Worm (Caenorhabditis elegans) whole organism, young adult: ENCODE results near the gene F13H8.8.

Experiments used
- F49E8.2 ChIP-seq: sonication (generic microtip); optimal IDR thresholded peaks from 3 replicates; lab custom pipeline; 2017; ENCODE audit warnings: missing genetic modification characterization, mild to moderate bottlenecking, missing compliant biosample characterization, antibody characterized with exemption, moderate library complexity; ENCODE audit not compliant: insufficient read depth
- ama-1 ChIP-seq, 3 experiments: fragments of 150-350 bp in 1 of 3; sonication (generic microtip) in 2 of 3; optimal IDR thresholded peaks; 2 replicates each; lab custom pipeline; 2014 to 2018; ENCODE audit warnings: missing biosample characterization in 2 of 3, missing genetic modification characterization in 2 of 3, missing genetic modification reagents in 2 of 3
- ceh-40 ChIP-seq: fragments of 200-800 bp; sonication (Bioruptor generic); IDR thresholded peaks from 2 replicates; pipeline ENCODE4 v1.3.6; 2022; ENCODE audit warnings: missing genetic modification characterization, missing compliant biosample characterization
- lsl-1 ChIP-seq: fragments of 200-800 bp; sonication (Bioruptor generic); optimal IDR thresholded peaks from 2 replicates; lab custom pipeline; 2018; ENCODE audit warnings: mild to moderate bottlenecking, missing genetic modification characterization, moderate library complexity, missing compliant biosample characterization
- ztf-28 ChIP-seq: fragments of 200-800 bp; sonication (Bioruptor generic); IDR thresholded peaks from 2 replicates; pipeline ENCODE4 v1.3.6; 2022; ENCODE audit warnings: missing genetic modification reagents, missing genetic modification characterization, missing compliant biosample characterization

DNA sequence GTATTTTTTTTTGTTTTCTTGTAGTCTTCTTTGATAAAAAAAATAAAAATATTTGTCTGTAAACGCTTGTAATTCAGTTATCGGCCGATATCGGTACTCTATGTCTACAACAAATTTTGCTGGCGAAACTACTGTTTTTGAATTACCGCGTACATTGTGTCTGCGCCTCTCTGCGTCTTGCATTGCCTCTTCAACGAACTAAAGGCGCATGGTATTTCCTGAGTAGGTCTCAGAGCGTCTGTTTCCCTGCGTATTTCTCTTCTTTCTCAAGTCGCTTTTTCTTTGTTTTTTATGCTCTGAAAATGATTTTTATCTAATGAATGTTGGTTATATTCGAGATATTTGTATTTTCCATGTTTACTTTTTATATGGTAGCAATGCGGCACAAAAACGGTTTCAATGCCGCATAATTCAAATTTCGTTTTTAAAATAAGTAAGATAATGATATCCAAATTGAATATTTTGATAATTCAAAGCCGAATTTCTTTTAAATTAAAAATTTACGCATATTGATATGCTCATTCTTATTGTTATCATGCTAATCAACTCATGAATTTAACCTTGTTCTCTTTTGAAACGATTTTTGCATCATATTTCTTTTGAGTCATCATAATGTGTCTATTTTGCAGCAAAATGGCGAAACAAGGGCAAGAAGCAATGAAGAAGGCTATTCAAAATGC is 17.0 kb downstream of the F13H8.8 start, which contains the start of gene phb-2:
- TF ChIP-seq ztf-28 (GFP tag; lab: Robert Waterston, UW), result no peak
- peak; percentile 50 for TF ChIP-seq lsl-1 (GFP tag; lab: Kevin White, UChicago)
- no peak for TF ChIP-seq ceh-40 (GFP tag; lab: Robert Waterston, UW)
- TF ChIP-seq ama-1 (optimal IDR thresholded peaks at IDR 0.05; lab: Kevin White, UChicago), result no peak
- peak in 1 of 2 experiments; percentile 32 for TF ChIP-seq ama-1 (GFP tag; optimal IDR thresholded peaks at IDR 0.05; lab: Kevin White, UChicago)
- TF ChIP-seq F49E8.2 (tag; lab: Kevin White, UChicago), result peak; percentile 17
